Fruit fly (Drosophila melanogaster): ENCODE data around the gene CG6834.

DNA sequence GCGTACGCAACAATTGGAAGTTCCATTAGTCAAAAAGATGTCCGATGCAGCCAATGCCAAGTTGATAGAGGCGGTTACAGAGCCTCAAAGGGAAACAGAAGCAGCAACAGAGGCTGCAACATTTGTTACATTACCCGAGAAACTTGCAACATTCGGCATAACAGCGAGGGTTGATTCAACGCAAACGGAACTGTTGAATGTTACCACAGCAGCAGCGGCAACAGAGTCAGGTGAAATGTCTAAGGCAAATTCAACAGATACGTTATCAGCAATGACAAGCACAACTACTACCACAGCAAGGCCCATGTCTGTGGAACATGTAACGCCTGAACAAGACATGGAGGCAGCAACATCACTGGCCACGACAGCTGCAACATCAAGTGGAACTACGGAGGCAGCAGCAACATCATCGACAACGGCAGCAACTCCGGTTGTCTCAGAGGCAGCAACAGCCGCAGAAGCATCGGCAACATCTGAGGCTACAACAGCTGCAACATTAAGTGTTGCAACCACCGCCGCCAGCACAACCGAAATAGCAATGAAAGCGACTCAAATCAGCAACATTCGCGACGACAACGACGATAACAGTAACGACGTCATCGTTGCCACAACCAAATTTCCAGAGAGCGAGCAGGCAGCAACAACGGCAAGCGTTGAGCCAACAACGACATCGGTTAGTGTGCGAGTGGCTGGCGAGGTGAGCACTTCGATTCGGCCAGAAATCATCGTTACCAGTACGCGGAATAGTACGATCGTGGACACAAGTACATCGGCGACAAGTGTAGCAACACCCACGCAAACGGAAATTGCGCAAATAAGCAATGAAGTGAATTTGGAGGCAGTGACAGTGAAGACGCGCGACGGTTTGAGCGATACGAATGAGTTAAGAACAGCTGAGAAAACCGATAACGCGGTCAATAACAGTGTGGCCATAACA is 18.6 kb downstream of the CG6834 start:
- TF ChIP-seq Sin3A (optimal IDR thresholded peaks at IDR 0.05): no peak
- no peak for TF ChIP-seq insv (optimal IDR thresholded peaks at IDR 0.05)
- TF ChIP-seq psq (optimal IDR thresholded peaks at IDR 0.05): no peak
- no peak for TF ChIP-seq h (optimal IDR thresholded peaks at IDR 0.05)
